Worm (Caenorhabditis elegans) whole organism, young adult: ENCODE results near the gene lys-4.

Experiments used
- B0019.2 ChIP-seq: fragments of 200-800 bp; sonication (Bioruptor generic); conservative IDR thresholded peaks from 2 replicates; pipeline ENCODE4 v1.3.6; 2022; ENCODE audit warnings: missing genetic modification reagents, missing genetic modification characterization, missing compliant biosample characterization
- B0035.1 ChIP-seq: sonication (generic microtip); optimal IDR thresholded peaks from 2 replicates; lab custom pipeline; 2016; ENCODE audit warnings: missing genetic modification characterization, mild to moderate bottlenecking, missing compliant biosample characterization, missing genotype, missing genetic modification reagents
- B0336.3 ChIP-seq: fragments of 200-800 bp; sonication (Bioruptor generic); IDR thresholded peaks from 2 replicates; pipeline ENCODE4 v1.3.6; 2022; ENCODE audit warnings: missing genetic modification characterization, missing compliant biosample characterization
- C17E4.6 ChIP-seq: fragments of 200-800 bp; sonication (Bioruptor generic); IDR thresholded peaks from 2 replicates; pipeline ENCODE4 v1.3.6; 2022; ENCODE audit warnings: missing genetic modification reagents, missing genetic modification characterization, missing compliant biosample characterization
- F10E7.11 ChIP-seq: sonication (generic microtip); optimal IDR thresholded peaks from 2 replicates; lab custom pipeline; 2017; ENCODE audit warnings: mild to moderate bottlenecking, missing genetic modification characterization, moderate library complexity, missing compliant biosample characterization
- F23B12.7 ChIP-seq: sonication (generic microtip); optimal IDR thresholded peaks from 2 replicates; lab custom pipeline; 2017; ENCODE audit warnings: missing genetic modification characterization, mild to moderate bottlenecking, missing compliant biosample characterization, antibody characterized with exemption, moderate library complexity; ENCODE audit not compliant: insufficient read depth
- F33H1.4 ChIP-seq: fragments of 200-800 bp; sonication (Bioruptor generic); IDR thresholded peaks from 2 replicates; pipeline ENCODE4 v1.3.6; 2022; ENCODE audit warnings: missing genetic modification reagents, missing genetic modification characterization, missing compliant biosample characterization
- F52B5.7 ChIP-seq: sonication (generic microtip); optimal IDR thresholded peaks from 2 replicates; lab custom pipeline; 2016; ENCODE audit warnings: mild to moderate bottlenecking, missing genetic modification characterization, missing compliant biosample characterization
- F57A8.1 ChIP-seq: fragments of 200-800 bp; sonication (Bioruptor generic); optimal IDR thresholded peaks from 2 replicates; lab custom pipeline; 2018; ENCODE audit warnings: mild to moderate bottlenecking, missing genetic modification characterization, moderate library complexity, missing compliant biosample characterization
- K12H6.12 ChIP-seq: fragments of 200-800 bp; sonication (Bioruptor generic); optimal IDR thresholded peaks from 2 replicates; lab custom pipeline; 2018; ENCODE audit warnings: mild to moderate bottlenecking, missing genetic modification characterization, missing compliant biosample characterization
- T07F8.4 ChIP-seq: sonication (generic microtip); optimal IDR thresholded peaks from 2 replicates; lab custom pipeline; 2016; ENCODE audit warnings: mild to moderate bottlenecking, missing genetic modification characterization, moderate library complexity, missing compliant biosample characterization
- Y56A3A.18 ChIP-seq: fragments of 200-800 bp; sonication (Bioruptor generic); IDR thresholded peaks from 2 replicates; pipeline ENCODE4 v1.3.6; 2022; ENCODE audit warnings: missing genetic modification reagents, missing genetic modification characterization, missing compliant biosample characterization
- Y67H2A.10 ChIP-seq: fragments of 200-800 bp; sonication (Bioruptor generic); conservative IDR thresholded peaks from 2 replicates; pipeline ENCODE4 v1.3.6; 2022; ENCODE audit warnings: missing genetic modification reagents, missing genetic modification characterization, missing compliant biosample characterization
- aptf-2 ChIP-seq: fragments of 200-800 bp; sonication (Bioruptor generic); conservative IDR thresholded peaks from 2 replicates; pipeline ENCODE4 v1.3.6; 2022; ENCODE audit warnings: missing genetic modification reagents, missing genetic modification characterization, missing compliant biosample characterization
- attf-3 ChIP-seq: fragments of 200-800 bp; sonication (Bioruptor generic); conservative IDR thresholded peaks from 2 replicates; pipeline ENCODE4 v1.3.6; 2022; ENCODE audit warnings: missing genetic modification reagents, missing genetic modification characterization, missing compliant biosample characterization
- bed-2 ChIP-seq: fragments of 200-800 bp; sonication (Bioruptor generic); IDR thresholded peaks from 2 replicates; pipeline ENCODE4 v1.3.6; 2022; ENCODE audit warnings: missing genetic modification reagents, missing genetic modification characterization, missing compliant biosample characterization
- cebp-1 ChIP-seq, 2 experiments: fragments of 200-800 bp in 1 of 2; sonication (Bioruptor generic) in 1 of 2; sonication (generic microtip) in 1 of 2; IDR thresholded peaks in 1 of 2; optimal IDR thresholded peaks in 1 of 2; 2 replicates each; pipeline versions ENCODE4 v1.3.6 to Lab custom; 2017 to 2022; ENCODE audit warnings: missing compliant biosample characterization in 2 of 2, missing genetic modification characterization in 2 of 2, mild to moderate bottlenecking in 1 of 2, missing genetic modification reagents in 1 of 2, moderate library complexity in 1 of 2
- cebp-2 ChIP-seq: fragments of 200-800 bp; sonication (Bioruptor generic); IDR thresholded peaks from 2 replicates; pipeline ENCODE4 v1.3.6; 2022; ENCODE audit warnings: missing genetic modification characterization, missing compliant biosample characterization
- ceh-79 ChIP-seq: sonication (generic microtip); optimal IDR thresholded peaks from 2 replicates; lab custom pipeline; 2017; ENCODE audit warnings: mild to moderate bottlenecking, missing genetic modification characterization, missing compliant biosample characterization
- dox-1 ChIP-seq: fragments of 200-800 bp; sonication (Bioruptor generic); IDR thresholded peaks from 2 replicates; pipeline ENCODE4 v1.3.6; 2022; ENCODE audit warnings: missing genetic modification reagents, missing genetic modification characterization, missing compliant biosample characterization
- ets-4 ChIP-seq: fragments of 200-800 bp; sonication (Bioruptor generic); optimal IDR thresholded peaks from 2 replicates; lab custom pipeline; 2018; ENCODE audit warnings: mild to moderate bottlenecking, missing genetic modification characterization, missing compliant biosample characterization
- gei-17 ChIP-seq: fragments of 200-800 bp; sonication (Bioruptor generic); optimal IDR thresholded peaks from 2 replicates; lab custom pipeline; 2018; ENCODE audit warnings: mild to moderate bottlenecking, missing genetic modification characterization, missing compliant biosample characterization
- hlh-12 ChIP-seq: sonication (generic microtip); optimal IDR thresholded peaks from 2 replicates; lab custom pipeline; 2016; ENCODE audit warnings: missing genetic modification characterization, missing compliant biosample characterization
- hmg-1.2 ChIP-seq: fragments of 200-800 bp; sonication (Bioruptor generic); IDR thresholded peaks from 2 replicates; pipeline ENCODE4 v1.3.6; 2022; ENCODE audit warnings: missing genetic modification reagents, missing genetic modification characterization, missing compliant biosample characterization
- hmg-20 ChIP-seq: fragments of 200-800 bp; sonication (Bioruptor generic); IDR thresholded peaks from 2 replicates; pipeline ENCODE4 v1.3.6; 2022; ENCODE audit warnings: missing genetic modification reagents, missing genetic modification characterization, missing compliant biosample characterization
- lin-54 ChIP-seq: fragments of 200-800 bp; sonication (Bioruptor generic); optimal IDR thresholded peaks from 2 replicates; lab custom pipeline; 2018; ENCODE audit warnings: mild to moderate bottlenecking, missing genetic modification characterization, missing compliant biosample characterization
- lsy-27 ChIP-seq: sonication (generic microtip); optimal IDR thresholded peaks from 2 replicates; lab custom pipeline; 2017; ENCODE audit warnings: missing genetic modification characterization, mild to moderate bottlenecking, missing compliant biosample characterization, antibody characterized with exemption, missing genotype, borderline replicate concordance; ENCODE audit not compliant: insufficient read depth
- madf-8 ChIP-seq: fragments of 200-800 bp; sonication (Bioruptor generic); conservative IDR thresholded peaks from 2 replicates; pipeline ENCODE4 v1.3.6; 2022; ENCODE audit warnings: missing genetic modification reagents, missing genetic modification characterization, missing compliant biosample characterization
- mcd-1 ChIP-seq: fragments of 200-800 bp; sonication (Bioruptor generic); IDR thresholded peaks from 2 replicates; pipeline ENCODE4 v1.3.6; 2022; ENCODE audit warnings: missing genetic modification reagents, missing genetic modification characterization, missing compliant biosample characterization
- mel-28 ChIP-seq: sonication (generic microtip); optimal IDR thresholded peaks from 2 replicates; lab custom pipeline; 2016; ENCODE audit warnings: borderline replicate concordance, mild to moderate bottlenecking, missing genetic modification characterization, missing compliant biosample characterization
- mes-4 ChIP-seq: sonication (generic microtip); optimal IDR thresholded peaks from 2 replicates; lab custom pipeline; 2016; ENCODE audit warnings: missing genotype, missing genetic modification characterization, missing compliant biosample characterization
- nfya-1 ChIP-seq: sonication (generic microtip); optimal IDR thresholded peaks from 2 replicates; lab custom pipeline; 2017; ENCODE audit warnings: antibody characterized with exemption, missing compliant biosample characterization, missing genetic modification characterization, borderline replicate concordance; ENCODE audit not compliant: insufficient read depth
- nfyb-1 ChIP-seq: fragments of 200-800 bp; sonication (Bioruptor generic); IDR thresholded peaks from 2 replicates; pipeline ENCODE4 v1.3.6; 2022; ENCODE audit warnings: missing genetic modification reagents, missing genetic modification characterization, missing compliant biosample characterization
- nhr-120 ChIP-seq: fragments of 200-800 bp; sonication (Bioruptor generic); IDR thresholded peaks from 2 replicates; pipeline ENCODE4 v1.3.6; 2022; ENCODE audit warnings: missing genetic modification characterization, missing compliant biosample characterization
- nhr-179 ChIP-seq: sonication (generic microtip); optimal IDR thresholded peaks from 2 replicates; lab custom pipeline; 2016; ENCODE audit warnings: mild to moderate bottlenecking, missing genetic modification characterization, missing compliant biosample characterization
- nhr-27 ChIP-seq: fragments of 200-800 bp; sonication (Bioruptor generic); optimal IDR thresholded peaks from 2 replicates; lab custom pipeline; 2018; ENCODE audit warnings: mild to moderate bottlenecking, missing genetic modification characterization, moderate library complexity, missing compliant biosample characterization
- nhr-80 ChIP-seq: sonication (generic microtip); optimal IDR thresholded peaks from 2 replicates; lab custom pipeline; 2016; ENCODE audit warnings: missing genetic modification characterization, missing compliant biosample characterization
- repo-1 ChIP-seq: sonication (generic microtip); optimal IDR thresholded peaks from 2 replicates; lab custom pipeline; 2017; ENCODE audit warnings: mild to moderate bottlenecking, missing genetic modification characterization, missing compliant biosample characterization
- sdz-38 ChIP-seq: sonication (generic microtip); optimal IDR thresholded peaks from 2 replicates; lab custom pipeline; 2016; ENCODE audit warnings: missing genotype, missing genetic modification characterization, missing compliant biosample characterization
- snpc-1.3 ChIP-seq: sonication (generic microtip); optimal IDR thresholded peaks from 2 replicates; lab custom pipeline; 2017; ENCODE audit warnings: missing genetic modification characterization, mild to moderate bottlenecking, missing compliant biosample characterization, antibody characterized with exemption, moderate library complexity, missing genotype, missing genetic modification reagents; ENCODE audit not compliant: insufficient read depth
- snpc-3.4 ChIP-seq: sonication (generic microtip); optimal IDR thresholded peaks from 2 replicates; lab custom pipeline; 2017; ENCODE audit warnings: missing genetic modification characterization, mild to moderate bottlenecking, missing compliant biosample characterization, antibody characterized with exemption, moderate library complexity, missing genotype, missing genetic modification reagents
- sptf-2 ChIP-seq: fragments of 200-800 bp; sonication (Bioruptor generic); optimal IDR thresholded peaks from 2 replicates; lab custom pipeline; 2018; ENCODE audit warnings: mild to moderate bottlenecking, missing genetic modification characterization, missing compliant biosample characterization
- unc-130 ChIP-seq: sonication (generic microtip); optimal IDR thresholded peaks from 2 replicates; lab custom pipeline; 2016; ENCODE audit warnings: missing genetic modification reagents, missing genetic modification characterization, missing compliant biosample characterization
- unc-62 ChIP-seq: fragments of 150-350 bp; optimal IDR thresholded peaks from 2 replicates; lab custom pipeline; 2014; ENCODE audit warnings: missing biosample characterization, missing genetic modification reagents, missing genetic modification characterization
- zfh-2 ChIP-seq: fragments of 200-800 bp; sonication (Bioruptor generic); conservative IDR thresholded peaks from 2 replicates; pipeline ENCODE4 v1.3.6; 2022; ENCODE audit warnings: missing genetic modification reagents, missing genetic modification characterization, missing compliant biosample characterization
- ztf-6 ChIP-seq: fragments of 200-800 bp; sonication (Bioruptor generic); IDR thresholded peaks from 2 replicates; pipeline ENCODE4 v1.3.6; 2022; ENCODE audit warnings: missing genetic modification reagents, missing genetic modification characterization, missing compliant biosample characterization

The lys-4 gene

ce11 chrIV:11584853-11585252, 38.1 kb downstream of the lys-4 start:
- TF ChIP-seq repo-1 (no peak), nhr-120 (GFP tag; lab: Robert Waterston, UW) (no peak), snpc-3.4 (tag; lab: Kevin White, UChicago) (no peak), Y56A3A.18 (no peak), F10E7.11 (tag; lab: Kevin White, UChicago) (no peak), T07F8.4 (no peak), dox-1 (GFP tag; lab: Robert Waterston, UW) (peak; percentile 21; the same call in 1 of the 2 replicates), aptf-2 (GFP tag; lab: Robert Waterston, UW) (no peak), sdz-38 (no peak), lsy-27 (tag; lab: Kevin White, UChicago) (no peak), attf-3 (GFP tag; lab: Robert Waterston, UW) (0 out of 2 replicates have a peak, but pooled peaks have one; percentile 21), nhr-27 (no peak), ztf-6 (no peak), cebp-1 (GFP tag; IDR thresholded peaks at IDR 0.05; lab: Robert Waterston, UW) (no peak), cebp-1 (tag; optimal IDR thresholded peaks at IDR 0.05; lab: Kevin White, UChicago) (peak; percentile 52), ceh-79 (tag; lab: Kevin White, UChicago) (no peak), B0019.2 (no peak), nfyb-1 (no peak), zfh-2 (GFP tag; lab: Robert Waterston, UW) (no peak), F23B12.7 (tag; lab: Kevin White, UChicago) (no peak), nfya-1 (tag; lab: Kevin White, UChicago) (no peak), bed-2 (GFP tag; lab: Robert Waterston, UW) (no peak), nhr-80 (tag; lab: Kevin White, UChicago) (peak; percentile 53)

- no peak for TF ChIP-seq mel-28 (tag; lab: Kevin White, UChicago)
- TF ChIP-seq nhr-179 (tag; lab: Kevin White, UChicago) = no peak
- no peak for TF ChIP-seq T07F8.4
- TF ChIP-seq gei-17 = no peak
- TF ChIP-seq lin-54 = no peak
- TF ChIP-seq unc-130 (GFP tag; lab: Kevin White, UChicago) = no peak
- TF ChIP-seq F52B5.7 (tag; lab: Kevin White, UChicago) = peak; percentile 61
- no peak for TF ChIP-seq sptf-2 (GFP tag; lab: Kevin White, UChicago)
- TF ChIP-seq hmg-1.2 (GFP tag; lab: Robert Waterston, UW) = no peak
- 0 out of 2 replicates have a peak, but pooled peaks have one; percentile 37 for TF ChIP-seq attf-3 (GFP tag; lab: Robert Waterston, UW)
- TF ChIP-seq ets-4 = no peak
- TF ChIP-seq C17E4.6 (GFP tag; lab: Robert Waterston, UW) = no peak
- TF ChIP-seq F10E7.11 (tag; lab: Kevin White, UChicago) = no peak
- TF ChIP-seq hmg-20 (GFP tag; lab: Robert Waterston, UW) = 0 out of 2 replicates have a peak, but pooled peaks have one; percentile 36
- peak; percentile 7 for TF ChIP-seq nhr-80 (tag; lab: Kevin White, UChicago)
- TF ChIP-seq B0336.3 (GFP tag; lab: Robert Waterston, UW) = no peak
- TF ChIP-seq unc-62 (GFP tag; lab: Kevin White, UChicago) = no peak
- TF ChIP-seq zfh-2 (GFP tag; lab: Robert Waterston, UW) = peak; percentile 96
- no peak for TF ChIP-seq F33H1.4
- TF ChIP-seq hlh-12 (tag; lab: Kevin White, UChicago) = no peak
- TF ChIP-seq F57A8.1 (GFP tag; lab: Kevin White, UChicago) = no peak
- TF ChIP-seq mes-4 (tag; lab: Kevin White, UChicago) = no peak
- TF ChIP-seq madf-8 = no peak
- TF ChIP-seq B0035.1 (tag; lab: Kevin White, UChicago) = no peak
- no peak for TF ChIP-seq sdz-38
- no peak for TF ChIP-seq dox-1 (GFP tag; lab: Robert Waterston, UW)
- TF ChIP-seq mcd-1 (GFP tag; lab: Robert Waterston, UW) = no peak
- TF ChIP-seq snpc-1.3 = no peak
- no peak for TF ChIP-seq cebp-2 (GFP tag; lab: Robert Waterston, UW)
- TF ChIP-seq Y67H2A.10 = no peak
- TF ChIP-seq K12H6.12 (tag; lab: Kevin White, UChicago) = no peak
Measured at ce11 chrIV:11583906-11584378, 39.0 kb downstream of the lys-4 start, which contains the start of gene F12F6.1. F12F6.1 (plus strand) TSS chrIV:11583956.
